Fruit fly (Drosophila melanogaster) whole organism, embryonic: ENCODE measurements around the gene CG43401.

ENCODE experiments used
- Aef1 ChIP-seq: fragments of 200-800 bp; sonication (Bioruptor generic); IDR thresholded peaks from 3 replicates; pipeline ENCODE4 v1.3.6; 2022; ENCODE audit warnings: missing biosample characterization, missing genetic modification characterization
- Atf3 ChIP-seq: fragments of 200-800 bp; sonication (Bioruptor generic); optimal IDR thresholded peaks from 3 replicates; lab custom pipeline; 2016; ENCODE audit warnings: missing biosample characterization, missing genetic modification characterization
- B-H2 ChIP-seq: fragments of 200-800 bp; sonication (Bioruptor generic); optimal IDR thresholded peaks from 2 replicates; lab custom pipeline; 2018; ENCODE audit warnings: missing biosample characterization, mild to moderate bottlenecking, missing genetic modification characterization
- CG10431 ChIP-seq: fragments of 200-800 bp; sonication (Bioruptor generic); optimal IDR thresholded peaks from 3 replicates; lab custom pipeline; 2018; ENCODE audit warnings: missing biosample characterization, mild to moderate bottlenecking, missing genetic modification characterization
- CG13775 ChIP-seq: fragments of 200-800 bp; sonication (Bioruptor generic); optimal IDR thresholded peaks from 3 replicates; lab custom pipeline; 2017; ENCODE audit warnings: missing biosample characterization, mild to moderate bottlenecking, missing genetic modification characterization
- CG14667 ChIP-seq: fragments of 200-800 bp; sonication (Bioruptor generic); IDR thresholded peaks from 2 replicates; pipeline ENCODE4 v1.3.6; 2022; ENCODE audit warnings: missing biosample characterization, missing genetic modification characterization
- CG15514 ChIP-seq: fragments of 200-800 bp; sonication (Bioruptor generic); optimal IDR thresholded peaks from 3 replicates; lab custom pipeline; 2017; ENCODE audit warnings: missing biosample characterization, missing genetic modification characterization, mild to moderate bottlenecking, moderate library complexity, missing genetic modification reagents
- CG15696 ChIP-seq: fragments of 200-800 bp; sonication (Bioruptor generic); optimal IDR thresholded peaks from 2 replicates; lab custom pipeline; 2019; ENCODE audit warnings: missing biosample characterization, mild to moderate bottlenecking, missing genetic modification characterization, moderate library complexity
- CG1792 ChIP-seq: fragments of 200-800 bp; sonication (Bioruptor generic); optimal IDR thresholded peaks from 2 replicates; lab custom pipeline; 2016; ENCODE audit warnings: missing biosample characterization, missing genetic modification characterization
- CG2712 ChIP-seq: fragments of 200-800 bp; optimal IDR thresholded peaks from 3 replicates; lab custom pipeline; 2019; ENCODE audit warnings: missing biosample characterization, mild to moderate bottlenecking, missing genetic modification characterization, moderate library complexity
- CG2875 ChIP-seq: fragments of 200-800 bp; sonication (Bioruptor generic); optimal IDR thresholded peaks from 2 replicates; lab custom pipeline; 2017; ENCODE audit warnings: missing biosample characterization, mild to moderate bottlenecking, missing genetic modification characterization, missing genetic modification reagents
- CG2889 ChIP-seq: fragments of 200-800 bp; sonication (Bioruptor generic); IDR thresholded peaks from 3 replicates; pipeline ENCODE4 v1.3.6; 2022; ENCODE audit warnings: missing biosample characterization, missing genetic modification characterization
- CG4360 ChIP-seq: fragments of 200-800 bp; sonication (Bioruptor generic); IDR thresholded peaks from 2 replicates; pipeline ENCODE4 v1.3.6; 2022; ENCODE audit warnings: missing biosample characterization, missing genetic modification characterization
- CG43689 ChIP-seq: fragments of 200-800 bp; sonication (Bioruptor generic); IDR thresholded peaks from 2 replicates; pipeline ENCODE4 v1.3.6; 2022; ENCODE audit warnings: missing biosample characterization, missing genetic modification characterization
- CG6854 ChIP-seq: fragments of 200-800 bp; sonication (Bioruptor generic); optimal IDR thresholded peaks from 3 replicates; lab custom pipeline; 2017; ENCODE audit warnings: missing biosample characterization, mild to moderate bottlenecking, missing genetic modification characterization
- CG7556 ChIP-seq: fragments of 200-800 bp; sonication (Bioruptor generic); optimal IDR thresholded peaks from 2 replicates; lab custom pipeline; 2017; ENCODE audit warnings: missing biosample characterization, mild to moderate bottlenecking, missing genetic modification characterization
- CG8388 ChIP-seq: fragments of 200-800 bp; sonication (Bioruptor generic); optimal IDR thresholded peaks from 2 replicates; lab custom pipeline; 2019; ENCODE audit warnings: missing biosample characterization, mild to moderate bottlenecking, missing genetic modification characterization, moderate library complexity
- CG8944 ChIP-seq: fragments of 200-800 bp; sonication (Bioruptor generic); optimal IDR thresholded peaks from 3 replicates; lab custom pipeline; 2016; ENCODE audit warnings: missing biosample characterization, missing genetic modification characterization
- CG9437 ChIP-seq: fragments of 200-800 bp; sonication (Bioruptor generic); optimal IDR thresholded peaks from 2 replicates; lab custom pipeline; 2018; ENCODE audit warnings: missing biosample characterization, mild to moderate bottlenecking, missing genetic modification characterization
- CG9797 ChIP-seq: fragments of 200-800 bp; sonication (Bioruptor generic); optimal IDR thresholded peaks from 3 replicates; lab custom pipeline; 2018; ENCODE audit warnings: missing biosample characterization, mild to moderate bottlenecking, missing genetic modification characterization
- D19B ChIP-seq: fragments of 200-800 bp; sonication (Bioruptor generic); optimal IDR thresholded peaks from 2 replicates; lab custom pipeline; 2017; ENCODE audit warnings: missing biosample characterization, mild to moderate bottlenecking, missing genetic modification characterization
- E2f1 ChIP-seq: fragments of 200-800 bp; sonication (Bioruptor generic); IDR thresholded peaks from 2 replicates; pipeline ENCODE4 v1.3.6; 2022; ENCODE audit warnings: missing biosample characterization, missing genetic modification characterization
- Ets65A ChIP-seq: fragments of 200-800 bp; sonication (Bioruptor generic); peaks from one replicate; lab custom pipeline; 2016; ENCODE audit warnings: missing biosample characterization, missing genetic modification characterization
- Gug ChIP-seq: fragments of 200-800 bp; sonication (Bioruptor generic); IDR thresholded peaks from 4 replicates; pipeline ENCODE4 v1.3.6; 2022; ENCODE audit warnings: missing biosample characterization, missing genetic modification characterization
- HmgD ChIP-seq: fragments of 200-800 bp; sonication (Bioruptor generic); optimal IDR thresholded peaks from 3 replicates; lab custom pipeline; 2016; ENCODE audit warnings: missing biosample characterization, missing genetic modification characterization
- Hmr ChIP-seq: fragments of 200-800 bp; sonication (Bioruptor generic); optimal IDR thresholded peaks from 3 replicates; lab custom pipeline; 2017; ENCODE audit warnings: mild to moderate bottlenecking, missing biosample characterization, missing genetic modification reagents, missing genetic modification characterization
- Med ChIP-seq: fragments of 200-800 bp; sonication (Bioruptor generic); peaks from one replicate; lab custom pipeline; 2016; ENCODE audit warnings: missing biosample characterization, missing genetic modification characterization, mild to moderate bottlenecking, inconsistent platforms, moderate library complexity
- Pdp1 ChIP-seq, 2 experiments: fragments of 200-800 bp; sonication (Bioruptor generic); optimal IDR thresholded peaks; 3 replicates each; lab custom pipeline; 2016; ENCODE audit warnings: missing biosample characterization in 2 of 2, missing genetic modification characterization in 2 of 2, mild to moderate bottlenecking in 1 of 2, moderate library complexity in 1 of 2
- Poxn ChIP-seq: fragments of 200-800 bp; sonication (Bioruptor generic); IDR thresholded peaks from 2 replicates; pipeline ENCODE4 v1.3.6; 2022; ENCODE audit warnings: missing biosample characterization, missing genetic modification characterization
- ab ChIP-seq: fragments of 200-800 bp; sonication (Bioruptor generic); optimal IDR thresholded peaks from 2 replicates; lab custom pipeline; 2016; ENCODE audit warnings: missing biosample characterization, missing genetic modification characterization
- ap ChIP-seq: fragments of 200-800 bp; sonication (Bioruptor generic); IDR thresholded peaks from 2 replicates; pipeline ENCODE4 v1.3.6; 2022; ENCODE audit warnings: missing biosample characterization, missing genetic modification characterization
- cas ChIP-seq: fragments of 200-800 bp; sonication (Bioruptor generic); IDR thresholded peaks from 2 replicates; pipeline ENCODE4 v1.3.6; 2022; ENCODE audit warnings: missing biosample characterization, missing genetic modification characterization
- ci ChIP-seq: fragments of 200-800 bp; sonication (Bioruptor generic); IDR thresholded peaks from 3 replicates; pipeline ENCODE4 v1.3.6; 2022; ENCODE audit warnings: missing biosample characterization, missing genetic modification characterization
- da ChIP-seq: fragments of 200-800 bp; sonication (Bioruptor generic); optimal IDR thresholded peaks from 2 replicates; lab custom pipeline; 2016; ENCODE audit warnings: missing biosample characterization, missing genetic modification characterization
- eve ChIP-seq, 2 experiments: fragments of >200 bp; optimal IDR thresholded peaks; 2 replicates each; lab custom pipeline; 2017; ENCODE audit warnings: missing biosample characterization in 2 of 2, missing genetic modification characterization in 2 of 2
- fd64A ChIP-seq: fragments of 200-800 bp; sonication (Bioruptor generic); optimal IDR thresholded peaks from 3 replicates; lab custom pipeline; 2018; ENCODE audit warnings: missing biosample characterization, mild to moderate bottlenecking, missing genetic modification characterization
- gsb-n ChIP-seq: fragments of 200-800 bp; sonication (Bioruptor generic); optimal IDR thresholded peaks from 3 replicates; lab custom pipeline; 2018; ENCODE audit warnings: missing biosample characterization, mild to moderate bottlenecking, missing genetic modification characterization
- hbn ChIP-seq: fragments of 200-800 bp; sonication (Bioruptor generic); IDR thresholded peaks from 2 replicates; pipeline ENCODE4 v1.3.6; 2022; ENCODE audit warnings: missing biosample characterization, missing genetic modification characterization; ENCODE audit not compliant: partially characterized antibody
- hkb ChIP-seq, 2 experiments: fragments of 200-800 bp in 1 of 2; fragments of >200 bp in 1 of 2; sonication (Bioruptor generic) in 1 of 2; IDR thresholded peaks in 1 of 2; optimal IDR thresholded peaks in 1 of 2; 2 replicates each; pipeline versions ENCODE4 v1.3.6 to Lab custom; 2017 to 2022; ENCODE audit warnings: missing biosample characterization in 1 of 2, missing genetic modification characterization in 1 of 2
- odd ChIP-seq: fragments of 200-800 bp; sonication (Bioruptor generic); optimal IDR thresholded peaks from 2 replicates; lab custom pipeline; 2017; ENCODE audit warnings: missing biosample characterization, mild to moderate bottlenecking, missing genetic modification characterization
- pros ChIP-seq: fragments of 200-800 bp; sonication (Bioruptor generic); optimal IDR thresholded peaks from 3 replicates; lab custom pipeline; 2019; ENCODE audit warnings: missing biosample characterization, mild to moderate bottlenecking, missing genetic modification characterization, moderate library complexity
- pum ChIP-seq: fragments of 200-800 bp; sonication (Bioruptor generic); optimal IDR thresholded peaks from 2 replicates; lab custom pipeline; 2016; ENCODE audit warnings: missing biosample characterization, missing genetic modification characterization
- rib ChIP-seq: fragments of 200-800 bp; sonication (Bioruptor generic); IDR thresholded peaks from 2 replicates; pipeline ENCODE4 v1.3.6; 2022; ENCODE audit warnings: missing biosample characterization, missing genetic modification characterization
- sens ChIP-seq: fragments of 200-800 bp; sonication (Bioruptor generic); peaks from one replicate; lab custom pipeline; 2016; ENCODE audit warnings: missing biosample characterization, missing genetic modification characterization
- shn ChIP-seq: fragments of 200-800 bp; sonication (Bioruptor generic); optimal IDR thresholded peaks from 3 replicates; lab custom pipeline; 2016; ENCODE audit warnings: missing biosample characterization, missing genetic modification characterization
- sqz ChIP-seq: fragments of 200-800 bp; sonication (Bioruptor generic); optimal IDR thresholded peaks from 3 replicates; lab custom pipeline; 2018; ENCODE audit warnings: missing biosample characterization, mild to moderate bottlenecking, missing genetic modification characterization
- z ChIP-seq: fragments of 200-800 bp; sonication (Bioruptor generic); IDR thresholded peaks from 3 replicates; pipeline ENCODE4 v1.3.6; 2022; ENCODE audit warnings: missing biosample characterization, missing genetic modification characterization

The CG43401 gene

dm6 chr2L:1433732-1434131, 5.5 kb downstream of the CG43401 start (continued):
- TF ChIP-seq hkb (optimal IDR thresholded peaks at IDR 0.05; lab: Kevin White, UChicago) (no peak), hkb (GFP tag; IDR thresholded peaks at IDR 0.05; lab: Robert Waterston, UW) (no peak), CG13775 (GFP tag; lab: Kevin White, UChicago) (no peak), B-H2 (GFP tag; lab: Kevin White, UChicago) (no peak), Aef1 (GFP tag; lab: Robert Waterston, UW) (no peak), Atf3 (GFP tag; lab: Kevin White, UChicago) (peak; percentile 91), D19B (GFP tag; lab: Kevin White, UChicago) (peak; percentile 39), CG7556 (GFP tag; lab: Kevin White, UChicago) (peak; percentile 58), CG15514 (GFP tag; lab: Kevin White, UChicago) (peak; percentile 58), HmgD (peak; percentile 56), CG14667 (GFP tag; lab: Robert Waterston, UW) (peak; percentile 91)

- TF ChIP-seq CG2889: no peak
- peak in 1 of 2 experiments; percentile 38 for TF ChIP-seq eve (GFP tag; optimal IDR thresholded peaks at IDR 0.05; lab: Kevin White, UChicago)
- TF ChIP-seq Med (GFP tag; lab: Kevin White, UChicago): peak; percentile 26
- no peak for TF ChIP-seq Hmr
- TF ChIP-seq z (GFP tag; lab: Robert Waterston, UW): peak; percentile 71; the same call in 1 of the 3 replicates
- TF ChIP-seq ci: 0 out of 3 replicates have a peak, but pooled peaks have one; percentile 26
- peak in 1 of 2 experiments; percentile 77 for TF ChIP-seq Pdp1 (GFP tag; optimal IDR thresholded peaks at IDR 0.05; lab: Kevin White, UChicago)
- TF ChIP-seq CG8388 (GFP tag; lab: Kevin White, UChicago): peak; percentile 40
- peak; percentile 44; the same call in 1 of the 2 replicates for TF ChIP-seq CG4360
- TF ChIP-seq CG8944: no peak
These were observed 6.7 kb downstream of the CG43401 start for dm6 chr2L:1434948-1435347.

- TF ChIP-seq ap (no peak), sens (GFP tag; lab: Kevin White, UChicago) (peak; percentile 65), ab (GFP tag; lab: Kevin White, UChicago) (no peak), Ets65A (peak; percentile 17), Poxn (GFP tag; lab: Robert Waterston, UW) (no peak), CG9797 (GFP tag; lab: Kevin White, UChicago) (no peak), cas (GFP tag; lab: Robert Waterston, UW) (no peak), CG15696 (tag; lab: Kevin White, UChicago) (no peak), da (GFP tag; lab: Kevin White, UChicago) (no peak), pros (peak; percentile 57), gsb-n (peak; percentile 68), CG43689 (GFP tag; lab: Robert Waterston, UW) (no peak), CG10431 (GFP tag; lab: Kevin White, UChicago) (no peak), Gug (GFP tag; lab: Robert Waterston, UW) (no peak), pum (GFP tag; lab: Kevin White, UChicago) (no peak), sqz (peak; percentile 68)
- TF ChIP-seq, all 482 proteins: peak for 5
These were observed 7.2 kb downstream of the CG43401 start for dm6 chr2L:1435494-1435893.

DNA sequence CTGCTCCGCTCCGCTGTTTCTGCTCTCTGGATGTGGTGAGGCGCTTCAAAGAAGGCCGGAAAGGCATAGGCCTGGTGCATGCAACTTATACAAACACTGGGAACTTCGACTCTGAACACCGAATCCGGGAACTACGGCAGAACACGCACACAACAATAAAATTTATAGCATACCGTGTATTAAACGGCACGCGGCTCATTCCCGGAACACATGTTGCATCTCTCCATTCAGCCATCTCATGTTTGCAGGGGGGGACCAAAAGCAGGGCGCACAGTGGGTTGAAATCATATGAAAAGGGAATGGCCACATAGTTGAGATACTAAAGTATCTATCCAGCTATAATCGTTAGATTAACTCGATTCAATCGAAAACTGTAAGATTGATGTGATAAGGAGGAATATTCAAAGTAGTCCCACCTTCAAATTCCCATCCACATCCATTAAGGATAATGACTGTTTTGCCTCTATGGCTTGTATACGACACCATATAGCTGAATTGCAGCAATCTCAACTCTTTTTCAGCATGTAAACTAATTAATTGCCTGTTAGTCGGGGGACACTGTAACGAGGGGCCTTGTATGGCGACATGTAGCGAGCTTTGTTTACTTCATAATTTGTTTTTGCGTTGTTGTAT, 11.6 kb downstream of the CG43401 start:
- TF ChIP-seq rib (GFP tag; lab: Robert Waterston, UW) (no peak), shn (GFP tag; lab: Kevin White, UChicago) (peak; percentile 34), hbn (GFP tag; lab: Robert Waterston, UW) (no peak), B-H2 (GFP tag; lab: Kevin White, UChicago) (no peak), CG2712 (tag; lab: Kevin White, UChicago) (peak; percentile 85), CG1792 (peak; percentile 37), CG2875 (GFP tag; lab: Kevin White, UChicago) (peak; percentile 76), odd (GFP tag; lab: Kevin White, UChicago) (peak; percentile 54), CG9437 (GFP tag; lab: Kevin White, UChicago) (peak; percentile 62), CG6854 (GFP tag; lab: Kevin White, UChicago) (no peak), E2f1 (GFP tag; lab: Robert Waterston, UW) (0 out of 2 replicates have a peak, but pooled peaks have one; percentile 11), fd64A (GFP tag; lab: Kevin White, UChicago) (peak; percentile 36)
